In genomic region chrX:6990105-6990504, dm6 we compare ENCODE assay signal across 1 fruit fly cellular context.
TF ChIP-seq lines count a peak whose summit lies in the region.

No protein-coding gene starts in this region.

TF ChIP-seq in whole organism, embryonic, 481 proteins besides CTCF, POLR2A, EP300 and RAD21 (continued from another document and continues in another):
- TF ChIP-seq CG4854 (GFP tag; optimal IDR thresholded peaks at IDR 0.05; lab: Kevin White, UChicago) (no peak), CG8924 (tag; optimal IDR thresholded peaks at IDR 0.05; lab: Kevin White, UChicago) (no peak), CG11696 (GFP tag; IDR thresholded peaks at IDR 0.05; lab: Robert Waterston, UW) (no peak), Ptx1 (GFP tag; IDR thresholded peaks at IDR 0.05; lab: Robert Waterston, UW) (no peak), CG7556 (GFP tag; optimal IDR thresholded peaks at IDR 0.05; lab: Kevin White, UChicago) (no peak), hb (GFP tag; IDR thresholded peaks at IDR 0.05; lab: Robert Waterston, UW; ENCODE audit: partially characterized antibody) (no peak), CG15601 (tag; optimal IDR thresholded peaks at IDR 0.05; lab: Kevin White, UChicago) (peak; percentile 12), H2.0 (GFP tag; IDR thresholded peaks at IDR 0.05; lab: Robert Waterston, UW) (no peak), CG6813 (GFP tag; optimal IDR thresholded peaks at IDR 0.05; lab: Kevin White, UChicago) (no peak), CG12391 (tag; optimal IDR thresholded peaks at IDR 0.05; lab: Kevin White, UChicago) (no peak), tgo (GFP tag; IDR thresholded peaks at IDR 0.05; lab: Robert Waterston, UW) (0 out of 3 replicates have a peak, but pooled peaks have one; percentile 32), chif (GFP tag; optimal IDR thresholded peaks at IDR 0.05; lab: Kevin White, UChicago) (no peak), CG10147 (GFP tag; optimal IDR thresholded peaks at IDR 0.05; lab: Kevin White, UChicago) (peak; percentile 14), Vsx1 (GFP tag; optimal IDR thresholded peaks at IDR 0.05; lab: Kevin White, UChicago) (no peak), unpg (GFP tag; optimal IDR thresholded peaks at IDR 0.05; lab: Kevin White, UChicago) (no peak), slbo (GFP tag; IDR thresholded peaks at IDR 0.05; lab: Robert Waterston, UW) (0 out of 2 replicates have a peak, but pooled peaks have one; percentile 28), CG6689 (GFP tag; IDR thresholded peaks at IDR 0.05; lab: Robert Waterston, UW) (no peak), CG34376 (GFP tag; optimal IDR thresholded peaks at IDR 0.05; lab: Kevin White, UChicago) (no peak), Taf1 (GFP tag; IDR thresholded peaks at IDR 0.05; lab: Robert Waterston, UW) (no peak), CG4820 (GFP tag; optimal IDR thresholded peaks at IDR 0.05; lab: Kevin White, UChicago) (no peak), bigmax (GFP tag; optimal IDR thresholded peaks at IDR 0.05; lab: Kevin White, UChicago) (peak; percentile 49), mam (GFP tag; optimal IDR thresholded peaks at IDR 0.05; lab: Kevin White, UChicago) (no peak), CG2116 (GFP tag; optimal IDR thresholded peaks at IDR 0.05; lab: Kevin White, UChicago) (no peak), Hsf (GFP tag; optimal IDR thresholded peaks at IDR 0.05; lab: Kevin White, UChicago) (no peak), CG9932 (GFP tag; IDR thresholded peaks at IDR 0.05; lab: Robert Waterston, UW) (0 out of 2 replicates have a peak, but pooled peaks have one; percentile 20), Deaf1 (tag; optimal IDR thresholded peaks at IDR 0.05; lab: Kevin White, UChicago) (no peak), CG11398 (GFP tag; optimal IDR thresholded peaks at IDR 0.05; lab: Kevin White, UChicago) (no peak), CG12104 (GFP tag; optimal IDR thresholded peaks at IDR 0.05; lab: Kevin White, UChicago) (no peak), Hr3 (GFP tag; optimal IDR thresholded peaks at IDR 0.05; lab: Kevin White, UChicago) (no peak), CG34224 (GFP tag; IDR thresholded peaks at IDR 0.05; lab: Robert Waterston, UW; ENCODE audit: partially characterized antibody) (no peak), gsb-n (tag; optimal IDR thresholded peaks at IDR 0.05; lab: Kevin White, UChicago) (peak; percentile 50), bsh (GFP tag; optimal IDR thresholded peaks at IDR 0.05; lab: Kevin White, UChicago) (peak in 1 of 2 experiments; percentile 28), dmrt11E (tag; optimal IDR thresholded peaks at IDR 0.05; lab: Kevin White, UChicago) (peak; percentile 10), sens (GFP tag; lab: Kevin White, UChicago) (peak; percentile 12), ato (GFP tag; IDR thresholded peaks at IDR 0.05; lab: Robert Waterston, UW; ENCODE audit: partially characterized antibody) (no peak), luna (GFP tag; optimal IDR thresholded peaks at IDR 0.05; lab: Kevin White, UChicago) (no peak), CG6765 (GFP tag; optimal IDR thresholded peaks at IDR 0.05; lab: Kevin White, UChicago) (no peak), CG9215 (GFP tag; IDR thresholded peaks at IDR 0.05; lab: Robert Waterston, UW) (no peak), CG10267 (tag; optimal IDR thresholded peaks at IDR 0.05; lab: Kevin White, UChicago) (peak; percentile 2), CG12769 (tag; optimal IDR thresholded peaks at IDR 0.05; lab: Kevin White, UChicago) (peak; percentile 31), oc (tag; optimal IDR thresholded peaks at IDR 0.05; lab: Kevin White, UChicago) (peak; percentile 54), ac (GFP tag; optimal IDR thresholded peaks at IDR 0.05; lab: Kevin White, UChicago) (no peak), Myb (GFP tag; optimal IDR thresholded peaks at IDR 0.05; lab: Kevin White, UChicago) (no peak), CG4424 (GFP tag; optimal IDR thresholded peaks at IDR 0.05; lab: Kevin White, UChicago) (no peak), CG13624 (GFP tag; optimal IDR thresholded peaks at IDR 0.05; lab: Kevin White, UChicago) (no peak), Awh (GFP tag; IDR thresholded peaks at IDR 0.05; lab: Robert Waterston, UW) (no peak), ERR (GFP tag; optimal IDR thresholded peaks at IDR 0.05; lab: Kevin White, UChicago) (no peak), CG2712 (tag; optimal IDR thresholded peaks at IDR 0.05; lab: Kevin White, UChicago) (peak; percentile 32), Eip74EF (GFP tag; optimal IDR thresholded peaks at IDR 0.05; lab: Kevin White, UChicago) (no peak), Poxn (GFP tag; IDR thresholded peaks at IDR 0.05; lab: Robert Waterston, UW) (no peak), TFAM (GFP tag; optimal IDR thresholded peaks at IDR 0.05; lab: Kevin White, UChicago) (no peak), HmgZ (tag; optimal IDR thresholded peaks at IDR 0.05; lab: Kevin White, UChicago) (no peak), Dad (GFP tag; optimal IDR thresholded peaks at IDR 0.05; lab: Kevin White, UChicago) (no peak), schlank (tag; optimal IDR thresholded peaks at IDR 0.05; lab: Kevin White, UChicago) (no peak), gfzf (GFP tag; optimal IDR thresholded peaks at IDR 0.05; lab: Kevin White, UChicago) (no peak), Oli (tag; optimal IDR thresholded peaks at IDR 0.05; lab: Kevin White, UChicago) (no peak), CG15514 (GFP tag; optimal IDR thresholded peaks at IDR 0.05; lab: Kevin White, UChicago) (no peak), Hr51 (GFP tag; optimal IDR thresholded peaks at IDR 0.05; lab: Kevin White, UChicago) (no peak), zfh1 (GFP tag; IDR thresholded peaks at IDR 0.05; lab: Robert Waterston, UW) (no peak), Doc2 (GFP tag; IDR thresholded peaks at IDR 0.05; lab: Robert Waterston, UW) (no peak), CG14965 (GFP tag; optimal IDR thresholded peaks at IDR 0.05; lab: Kevin White, UChicago; ENCODE audit: borderline replicate concordance) (no peak), CG15696 (tag; optimal IDR thresholded peaks at IDR 0.05; lab: Kevin White, UChicago) (no peak), CG2889 (GFP tag; IDR thresholded peaks at IDR 0.05; lab: Robert Waterston, UW) (no peak), Hmx (GFP tag; optimal IDR thresholded peaks at IDR 0.05; lab: Kevin White, UChicago) (no peak), bcd (GFP tag; optimal IDR thresholded peaks at IDR 0.05; lab: Kevin White, UChicago) (no peak), CrebB (tag; optimal IDR thresholded peaks at IDR 0.05; lab: Kevin White, UChicago) (no peak), eve (GFP tag; optimal IDR thresholded peaks at IDR 0.05; lab: Kevin White, UChicago) (peak in 1 of 2 experiments; percentile 38), tll (GFP tag; optimal IDR thresholded peaks at IDR 0.05; lab: Kevin White, UChicago) (no peak), CG18619 (GFP tag; optimal IDR thresholded peaks at IDR 0.05; lab: Kevin White, UChicago) (no peak), ttk (GFP tag; IDR thresholded peaks at IDR 0.05; lab: Robert Waterston, UW) (no peak), CG11093 (GFP tag; IDR thresholded peaks at IDR 0.05; lab: Robert Waterston, UW) (no peak), Trl (optimal IDR thresholded peaks at IDR 0.05; lab: Kevin White, UChicago) (no peak), Trl (GFP tag; optimal IDR thresholded peaks at IDR 0.05; lab: Kevin White, UChicago) (no peak), vvl (GFP tag; IDR thresholded peaks at IDR 0.05; lab: Robert Waterston, UW) (peak; percentile 33; the same call in 1 of the 2 replicates), CkIIα-i1 (GFP tag; IDR thresholded peaks at IDR 0.05; lab: Robert Waterston, UW) (no peak), eyg (GFP tag; optimal IDR thresholded peaks at IDR 0.05; lab: Kevin White, UChicago) (no peak), nerfin-1 (tag; optimal IDR thresholded peaks at IDR 0.05; lab: Kevin White, UChicago) (no peak), CG16813 (GFP tag; IDR thresholded peaks at IDR 0.05; lab: Robert Waterston, UW; ENCODE audit: partially characterized antibody) (no peak), Rfx (GFP tag; IDR thresholded peaks at IDR 0.05; lab: Robert Waterston, UW) (peak; percentile 29; the same call in 1 of the 2 replicates), CG7271 (tag; optimal IDR thresholded peaks at IDR 0.05; lab: Kevin White, UChicago) (no peak), CG2120 (GFP tag; optimal IDR thresholded peaks at IDR 0.05; lab: Kevin White, UChicago) (peak; percentile 27), fu2 (GFP tag; optimal IDR thresholded peaks at IDR 0.05; lab: Kevin White, UChicago) (no peak), slou (GFP tag; optimal IDR thresholded peaks at IDR 0.05; lab: Kevin White, UChicago) (no peak), CG4707 (GFP tag; optimal IDR thresholded peaks at IDR 0.05; lab: Kevin White, UChicago) (no peak), CG17385 (GFP tag; optimal IDR thresholded peaks at IDR 0.05; lab: Kevin White, UChicago) (peak; percentile 8), dimm (GFP tag; IDR thresholded peaks at IDR 0.05; lab: Robert Waterston, UW) (no peak), CG2678 (tag; optimal IDR thresholded peaks at IDR 0.05; lab: Kevin White, UChicago) (peak; percentile 37), Hmr (GFP tag; optimal IDR thresholded peaks at IDR 0.05; lab: Kevin White, UChicago) (no peak), Stat92E (GFP tag; optimal IDR thresholded peaks at IDR 0.05; lab: Kevin White, UChicago) (no peak), CG17359 (tag; optimal IDR thresholded peaks at IDR 0.05; lab: Kevin White, UChicago) (no peak), pb (GFP tag; optimal IDR thresholded peaks at IDR 0.05; lab: Kevin White, UChicago) (no peak), CG6272 (GFP tag; IDR thresholded peaks at IDR 0.05; lab: Robert Waterston, UW) (no peak), cg (GFP tag; optimal IDR thresholded peaks at IDR 0.05; lab: Kevin White, UChicago) (no peak), CG17361 (GFP tag; IDR thresholded peaks at IDR 0.05; lab: Robert Waterston, UW) (0 out of 3 replicates have a peak, but pooled peaks have one; percentile 19), CG12236 (GFP tag; optimal IDR thresholded peaks at IDR 0.05; lab: Kevin White, UChicago) (no peak), Pdp1 (GFP tag; optimal IDR thresholded peaks at IDR 0.05; lab: Kevin White, UChicago) (no peak), Optix (GFP tag; IDR thresholded peaks at IDR 0.05; lab: Robert Waterston, UW) (no peak), CG2129 (GFP tag; IDR thresholded peaks at IDR 0.05; lab: Robert Waterston, UW; ENCODE audit: partially characterized antibody) (no peak), MTF-1 (GFP tag; optimal IDR thresholded peaks at IDR 0.05; lab: Kevin White, UChicago; ENCODE audit: borderline replicate concordance) (no peak), CG18764 (GFP tag; optimal IDR thresholded peaks at IDR 0.05; lab: Kevin White, UChicago) (no peak), CG2199 (GFP tag; IDR thresholded peaks at IDR 0.05; lab: Robert Waterston, UW) (0 out of 3 replicates have a peak, but pooled peaks have one; percentile 59), lilli (GFP tag; optimal IDR thresholded peaks at IDR 0.05; lab: Kevin White, UChicago) (peak; percentile 19), Gug (GFP tag; IDR thresholded peaks at IDR 0.05; lab: Robert Waterston, UW) (no peak), kni (GFP tag; optimal IDR thresholded peaks at IDR 0.05; lab: Kevin White, UChicago) (peak; percentile 28), CG13894 (tag; optimal IDR thresholded peaks at IDR 0.05; lab: Kevin White, UChicago) (peak; percentile 5), Sox102F (GFP tag; optimal IDR thresholded peaks at IDR 0.05; lab: Kevin White, UChicago) (peak; percentile 38), C15 (GFP tag; IDR thresholded peaks at IDR 0.05; lab: Robert Waterston, UW) (no peak), HLH54F (GFP tag; optimal IDR thresholded peaks at IDR 0.05; lab: Kevin White, UChicago) (no peak), Bteb2 (GFP tag; optimal IDR thresholded peaks at IDR 0.05; lab: Kevin White, UChicago) (no peak), dan (GFP tag; IDR thresholded peaks at IDR 0.05; lab: Robert Waterston, UW) (no peak), Hr39 (optimal IDR thresholded peaks at IDR 0.05; lab: Kevin White, UChicago) (no peak), Med (GFP tag; lab: Kevin White, UChicago) (peak; percentile 72), Atf6 (GFP tag; IDR thresholded peaks at IDR 0.05; lab: Robert Waterston, UW) (no peak), CG10431 (GFP tag; optimal IDR thresholded peaks at IDR 0.05; lab: Kevin White, UChicago) (no peak), phol (tag; optimal IDR thresholded peaks at IDR 0.05; lab: Kevin White, UChicago) (peak; percentile 1), sisA (GFP tag; IDR thresholded peaks at IDR 0.05; lab: Robert Waterston, UW) (0 out of 2 replicates have a peak, but pooled peaks have one; percentile 7), esg (GFP tag; conservative IDR thresholded peaks at IDR 0.05; lab: Robert Waterston, UW) (no peak), CG3281 (GFP tag; optimal IDR thresholded peaks at IDR 0.05; lab: Kevin White, UChicago) (no peak), CG2875 (GFP tag; optimal IDR thresholded peaks at IDR 0.05; lab: Kevin White, UChicago) (no peak), sd (tag; optimal IDR thresholded peaks at IDR 0.05; lab: Kevin White, UChicago) (peak; percentile 13), cwo (GFP tag; optimal IDR thresholded peaks at IDR 0.05; lab: Kevin White, UChicago) (no peak), Chrac-16 (GFP tag; optimal IDR thresholded peaks at IDR 0.05; lab: Kevin White, UChicago) (no peak), nmo (GFP tag; optimal IDR thresholded peaks at IDR 0.05; lab: Kevin White, UChicago) (no peak), CG7839 (tag; optimal IDR thresholded peaks at IDR 0.05; lab: Kevin White, UChicago) (peak; percentile 29), pan (optimal IDR thresholded peaks at IDR 0.05; lab: Kevin White, UChicago) (no peak), pan (GFP tag; optimal IDR thresholded peaks at IDR 0.05 in 1 of 2, IDR thresholded peaks at IDR 0.05 in 1 of 2) (no peak), dpn (GFP tag; optimal IDR thresholded peaks at IDR 0.05; lab: Kevin White, UChicago) (no peak), cas (GFP tag; IDR thresholded peaks at IDR 0.05; lab: Robert Waterston, UW) (no peak), ssp (GFP tag; IDR thresholded peaks at IDR 0.05; lab: Robert Waterston, UW) (no peak), sqz (GFP tag; optimal IDR thresholded peaks at IDR 0.05; lab: Kevin White, UChicago) (no peak), CG12155 (GFP tag; optimal IDR thresholded peaks at IDR 0.05; lab: Kevin White, UChicago) (no peak), en (GFP tag; optimal IDR thresholded peaks at IDR 0.05; lab: Kevin White, UChicago) (no peak), CG2202 (tag; optimal IDR thresholded peaks at IDR 0.05; lab: Kevin White, UChicago) (no peak), CG11695 (GFP tag; IDR thresholded peaks at IDR 0.05; lab: Robert Waterston, UW) (no peak), D19A (tag; optimal IDR thresholded peaks at IDR 0.05; lab: Kevin White, UChicago) (peak; percentile 96), chm (GFP tag; IDR thresholded peaks at IDR 0.05; lab: Robert Waterston, UW) (peak; percentile 43; the same call in 1 of the 2 replicates), B-H2 (GFP tag; optimal IDR thresholded peaks at IDR 0.05; lab: Kevin White, UChicago) (no peak), H15 (GFP tag; IDR thresholded peaks at IDR 0.05; lab: Robert Waterston, UW) (no peak)
